Worm (Caenorhabditis elegans) whole organism, late embryonic: Measurements from ENCODE around the gene srx-97.

Experiments used
- ceh-24 ChIP-seq: sonication (generic microtip); optimal IDR thresholded peaks from 2 replicates; lab custom pipeline; 2016; ENCODE audit warnings: mild to moderate bottlenecking, missing genetic modification characterization, missing compliant biosample characterization
- syd-9 ChIP-seq: sonication (generic microtip); optimal IDR thresholded peaks from 2 replicates; lab custom pipeline; 2016; ENCODE audit warnings: mild to moderate bottlenecking, missing genetic modification characterization, moderate library complexity, missing compliant biosample characterization

- TF ChIP-seq ceh-24 (tag; lab: Kevin White, UChicago) (no peak), syd-9 (tag; lab: Kevin White, UChicago) (no peak)
These were observed 51.7 kb downstream of the srx-97 start, which contains the start of gene F40E12.1 for ce11 chrII:3617512-3617911.
